Fruit fly (Drosophila melanogaster): ENCODE measurements around the gene CG2278.

- TF ChIP-seq CG34367 (tag; optimal IDR thresholded peaks at IDR 0.05) (no peak), CG14655 (GFP tag; optimal IDR thresholded peaks at IDR 0.05) (no peak), rn (GFP tag; IDR thresholded peaks at IDR 0.05) (no peak), Pif1B (GFP tag; optimal IDR thresholded peaks at IDR 0.05) (no peak), fd96Ca (GFP tag; IDR thresholded peaks at IDR 0.05) (no peak)
These were observed 40.6 kb upstream of the CG2278 start for dm6 chrX:8210632-8211031.

All from whole organism, pupa.